Worm (Caenorhabditis elegans) whole organism, L4 larva: ENCODE data around the gene T03F6.4.

Experiments used
- D1046.2 ChIP-seq: fragments of 200-800 bp; sonication (Bioruptor generic); IDR thresholded peaks from 2 replicates; pipeline ENCODE4 v1.3.6; 2022; ENCODE audit warnings: missing genetic modification characterization, missing compliant biosample characterization
- F10B5.3 ChIP-seq: sonication (generic microtip); optimal IDR thresholded peaks from 2 replicates; lab custom pipeline; 2016; ENCODE audit warnings: mild to moderate bottlenecking, missing genetic modification characterization, missing compliant biosample characterization
- F37D6.2 ChIP-seq: sonication (generic microtip); optimal IDR thresholded peaks from 2 replicates; lab custom pipeline; 2016; ENCODE audit warnings: mild to moderate bottlenecking, missing genetic modification characterization, missing compliant biosample characterization
- Y75B8A.6 ChIP-seq: fragments of 200-800 bp; sonication (Bioruptor generic); IDR thresholded peaks from 2 replicates; pipeline ENCODE4 v1.3.6; 2022; ENCODE audit warnings: missing genetic modification reagents, missing genetic modification characterization, missing compliant biosample characterization
- aly-2 ChIP-seq: sonication (generic microtip); optimal IDR thresholded peaks from 2 replicates; lab custom pipeline; 2018; ENCODE audit warnings: missing biosample characterization, missing genetic modification characterization
- ceh-44 ChIP-seq: fragments of 200-800 bp; sonication (Bioruptor generic); IDR thresholded peaks from 2 replicates; pipeline ENCODE4 v1.3.6; 2022; ENCODE audit warnings: missing genetic modification reagents, missing genetic modification characterization, missing compliant biosample characterization
- ctbp-1 ChIP-seq: fragments of 200-800 bp; sonication (Bioruptor generic); IDR thresholded peaks from 2 replicates; pipeline ENCODE4 v1.3.6; 2022; ENCODE audit warnings: missing genetic modification reagents, missing genetic modification characterization, missing compliant biosample characterization
- daf-12 ChIP-seq: fragments of 150-350 bp; optimal IDR thresholded peaks from 2 replicates; lab custom pipeline; 2014; ENCODE audit warnings: missing biosample characterization, missing genetic modification reagents, missing genetic modification characterization
- daf-16 ChIP-seq, 3 experiments: sonication (generic microtip); optimal IDR thresholded peaks; 2 replicates each; lab custom pipeline; 2016 to 2017; ENCODE audit warnings: missing genetic modification characterization in 3 of 3, missing genetic modification reagents in 3 of 3, mild to moderate bottlenecking in 2 of 3, missing compliant biosample characterization in 2 of 3, missing biosample characterization in 1 of 3, moderate library complexity in 1 of 3
- dmd-9 ChIP-seq: fragments of 200-800 bp; sonication (Bioruptor generic); IDR thresholded peaks from 2 replicates; pipeline ENCODE4 v1.3.6; 2022; ENCODE audit warnings: missing genetic modification reagents, missing genetic modification characterization, missing compliant biosample characterization
- dpl-1 ChIP-seq: fragments of 150-350 bp; optimal IDR thresholded peaks from 2 replicates; lab custom pipeline; 2014; ENCODE audit warnings: missing biosample characterization, missing genetic modification reagents, missing genetic modification characterization
- duxl-1 ChIP-seq: sonication (generic microtip); optimal IDR thresholded peaks from 2 replicates; lab custom pipeline; 2016; ENCODE audit warnings: mild to moderate bottlenecking, missing genetic modification characterization, moderate library complexity, missing compliant biosample characterization; ENCODE audit not compliant: poor library complexity
- dve-1 ChIP-seq: sonication (generic microtip); optimal IDR thresholded peaks from 2 replicates; lab custom pipeline; 2017; ENCODE audit warnings: antibody characterized with exemption, mild to moderate bottlenecking, missing genetic modification characterization, missing compliant biosample characterization; ENCODE audit not compliant: insufficient read depth
- egl-27 ChIP-seq: sonication (generic microtip); optimal IDR thresholded peaks from 3 replicates; lab custom pipeline; 2017; ENCODE audit warnings: missing biosample characterization, missing genetic modification reagents, missing genetic modification characterization
- egl-43 ChIP-seq: fragments of 200-800 bp; sonication (Bioruptor generic); IDR thresholded peaks from 2 replicates; pipeline ENCODE4 v1.3.6; 2022; ENCODE audit warnings: missing genetic modification reagents, missing genetic modification characterization, missing compliant biosample characterization
- hlh-11 ChIP-seq: fragments of 200-800 bp; sonication (Bioruptor generic); optimal IDR thresholded peaks from 2 replicates; lab custom pipeline; 2018; ENCODE audit warnings: mild to moderate bottlenecking, missing genetic modification characterization, missing compliant biosample characterization
- hlh-30 ChIP-seq: sonication (generic microtip); optimal IDR thresholded peaks from 2 replicates; lab custom pipeline; 2017; ENCODE audit warnings: antibody characterized with exemption, mild to moderate bottlenecking, missing genetic modification characterization, missing compliant biosample characterization; ENCODE audit not compliant: insufficient read depth
- lin-1 ChIP-seq: fragments of 200-800 bp; sonication (Bioruptor generic); IDR thresholded peaks from 2 replicates; pipeline ENCODE4 v1.3.6; 2022; ENCODE audit warnings: missing genetic modification reagents, missing genetic modification characterization, missing compliant biosample characterization
- lin-38 ChIP-seq: fragments of 200-800 bp; sonication (Bioruptor generic); IDR thresholded peaks from 2 replicates; pipeline ENCODE4 v1.3.6; 2022; ENCODE audit warnings: missing genetic modification reagents, missing genetic modification characterization, missing compliant biosample characterization
- lin-39 ChIP-seq: fragments of 150-350 bp; optimal IDR thresholded peaks from 2 replicates; lab custom pipeline; 2014; ENCODE audit warnings: missing biosample characterization, missing genetic modification reagents, missing genetic modification characterization
- lsy-2 ChIP-seq, 2 experiments: fragments of 150-350 bp in 1 of 2; sonication (generic microtip) in 1 of 2; optimal IDR thresholded peaks; 2 replicates each; lab custom pipeline; 2014 to 2017; ENCODE audit warnings: missing biosample characterization in 2 of 2, missing genetic modification characterization in 2 of 2
- madf-5 ChIP-seq, 2 experiments: fragments of 200-800 bp; sonication (Bioruptor generic); IDR thresholded peaks; 2 replicates each; pipeline ENCODE4 v1.3.6; 2022; ENCODE audit warnings: missing compliant biosample characterization in 2 of 2, missing genetic modification characterization in 2 of 2
- madf-9 ChIP-seq: fragments of 200-800 bp; sonication (Bioruptor generic); conservative IDR thresholded peaks from 2 replicates; pipeline ENCODE4 v1.3.6; 2022; ENCODE audit warnings: missing genetic modification reagents, missing genetic modification characterization, missing compliant biosample characterization
- mep-1 ChIP-seq: fragments of 150-350 bp; sonication (generic microtip); optimal IDR thresholded peaks from 3 replicates; lab custom pipeline; 2014; ENCODE audit warnings: missing biosample characterization, missing genetic modification characterization
- mes-2 ChIP-seq: sonication (generic microtip); optimal IDR thresholded peaks from 2 replicates; lab custom pipeline; 2016; ENCODE audit warnings: missing genotype, mild to moderate bottlenecking, missing genetic modification characterization, missing compliant biosample characterization; ENCODE audit not compliant: poor library complexity, severe bottlenecking
- mxl-2 ChIP-seq: fragments of 200-800 bp; sonication (Bioruptor generic); conservative IDR thresholded peaks from 2 replicates; pipeline ENCODE4 v1.3.6; 2022; ENCODE audit warnings: missing genetic modification reagents, missing genetic modification characterization, missing compliant biosample characterization
- mxl-3 ChIP-seq: fragments of 200-800 bp; sonication (Bioruptor generic); optimal IDR thresholded peaks from 2 replicates; lab custom pipeline; 2018; ENCODE audit warnings: mild to moderate bottlenecking, missing genetic modification characterization, missing compliant biosample characterization
- nhr-10 ChIP-seq: fragments of 150-350 bp; optimal IDR thresholded peaks from 2 replicates; lab custom pipeline; 2014; ENCODE audit warnings: missing biosample characterization, missing genetic modification characterization
- nhr-102 ChIP-seq: sonication (generic microtip); optimal IDR thresholded peaks from 2 replicates; lab custom pipeline; 2016; ENCODE audit warnings: mild to moderate bottlenecking, missing genetic modification characterization, moderate library complexity, missing compliant biosample characterization
- nhr-25 ChIP-seq: sonication (generic microtip); optimal IDR thresholded peaks from 2 replicates; lab custom pipeline; 2017; ENCODE audit warnings: missing genetic modification characterization, mild to moderate bottlenecking, missing compliant biosample characterization, antibody characterized with exemption, moderate library complexity, borderline replicate concordance; ENCODE audit not compliant: insufficient read depth
- nhr-28 ChIP-seq: fragments of 150-350 bp; optimal IDR thresholded peaks from 2 replicates; lab custom pipeline; 2014; ENCODE audit warnings: missing biosample characterization, missing genetic modification characterization
- nhr-76 ChIP-seq: fragments of 150-350 bp; optimal IDR thresholded peaks from 2 replicates; lab custom pipeline; 2014; ENCODE audit warnings: missing biosample characterization, missing genetic modification characterization
- php-3 ChIP-seq: fragments of 200-800 bp; sonication (Bioruptor generic); IDR thresholded peaks from 2 replicates; pipeline ENCODE4 v1.3.6; 2022; ENCODE audit warnings: missing genetic modification reagents, missing genetic modification characterization, missing compliant biosample characterization
- rbr-2 ChIP-seq: sonication (generic microtip); optimal IDR thresholded peaks from 2 replicates; lab custom pipeline; 2016; ENCODE audit warnings: missing genotype, missing genetic modification characterization, missing compliant biosample characterization
- saeg-2 ChIP-seq: fragments of 200-800 bp; sonication (Bioruptor generic); IDR thresholded peaks from 2 replicates; pipeline ENCODE4 v1.3.6; 2022; ENCODE audit warnings: missing genetic modification reagents, missing genetic modification characterization, missing compliant biosample characterization
- skn-1 ChIP-seq: fragments of 150-350 bp; optimal IDR thresholded peaks from 2 replicates; lab custom pipeline; 2014; ENCODE audit warnings: missing biosample characterization, missing genetic modification characterization
- snpc-1.2 ChIP-seq: fragments of 200-800 bp; sonication (Bioruptor generic); IDR thresholded peaks from 2 replicates; pipeline ENCODE4 v1.3.6; 2022; ENCODE audit warnings: missing genetic modification reagents, missing genetic modification characterization, missing compliant biosample characterization
- spr-1 ChIP-seq: sonication (generic microtip); optimal IDR thresholded peaks from 2 replicates; lab custom pipeline; 2016; ENCODE audit warnings: mild to moderate bottlenecking, missing genetic modification characterization, missing compliant biosample characterization
- spr-3 ChIP-seq: fragments of 200-800 bp; sonication (Bioruptor generic); optimal IDR thresholded peaks from 2 replicates; lab custom pipeline; 2018; ENCODE audit warnings: mild to moderate bottlenecking, missing genetic modification characterization, missing compliant biosample characterization
- tra-1 ChIP-seq: fragments of 200-800 bp; sonication (Bioruptor generic); IDR thresholded peaks from 2 replicates; pipeline ENCODE4 v1.3.6; 2022; ENCODE audit warnings: missing genetic modification reagents, missing genetic modification characterization, missing compliant biosample characterization
- unc-62 ChIP-seq, 3 experiments: fragments of 150-350 bp in 1 of 3; sonication (generic microtip); optimal IDR thresholded peaks in 2 of 3; peaks in 1 of 3; 1 replicate in 1 of 3; 2 replicates in 2 of 3; lab custom pipeline; 2014 to 2017; ENCODE audit warnings: missing biosample characterization in 3 of 3, missing genetic modification characterization in 3 of 3, missing genetic modification reagents in 3 of 3, missing genotype in 1 of 3
- zag-1 ChIP-seq: fragments of 150-350 bp; optimal IDR thresholded peaks from 2 replicates; lab custom pipeline; 2014; ENCODE audit warnings: missing biosample characterization, missing genetic modification characterization
- zfp-3 ChIP-seq: fragments of 200-800 bp; sonication (Bioruptor generic); conservative IDR thresholded peaks from 2 replicates; pipeline ENCODE4 v1.3.6; 2022; ENCODE audit warnings: missing genetic modification reagents, missing genetic modification characterization, missing compliant biosample characterization
- zip-2 ChIP-seq: fragments of 150-350 bp; optimal IDR thresholded peaks from 2 replicates; lab custom pipeline; 2014; ENCODE audit warnings: missing biosample characterization, missing genetic modification characterization
- ztf-11 ChIP-seq: fragments of 150-350 bp; optimal IDR thresholded peaks from 2 replicates; lab custom pipeline; 2014; ENCODE audit warnings: missing biosample characterization, missing genetic modification characterization

Gene T03F6.4

ce11 chrIII:13344538-13345136 is 41.3 kb upstream of the T03F6.4 start, which contains the start of gene acaa-2 (continued):
- TF ChIP-seq dpl-1 (GFP tag; lab: Kevin White, UChicago) (peak; percentile 37), dve-1 (peak; percentile 73), daf-16 (GFP tag; optimal IDR thresholded peaks at IDR 0.05; lab: Kevin White, UChicago) (no peak), daf-16 (tag; optimal IDR thresholded peaks at IDR 0.05; lab: Kevin White, UChicago) (peak; percentile 62), mxl-3 (GFP tag; lab: Kevin White, UChicago) (no peak), mxl-2 (GFP tag; lab: Robert Waterston, UW) (no peak)

- TF ChIP-seq spr-1 (no peak), dmd-9 (no peak), mes-2 (tag; lab: Kevin White, UChicago) (no peak), egl-27 (tag; lab: Kevin White, UChicago) (no peak), daf-12 (tag; lab: Kevin White, UChicago) (no peak), saeg-2 (GFP tag; lab: Robert Waterston, UW) (no peak), madf-5 (GFP tag; IDR thresholded peaks at IDR 0.05; lab: Robert Waterston, UW) (no peak), F10B5.3 (no peak), ztf-11 (tag; lab: Kevin White, UChicago) (no peak), ctbp-1 (GFP tag; lab: Robert Waterston, UW) (no peak), Y75B8A.6 (no peak), hlh-11 (tag; lab: Kevin White, UChicago) (peak; percentile 25), zag-1 (tag; lab: Kevin White, UChicago) (no peak), daf-16 (GFP tag; optimal IDR thresholded peaks at IDR 0.05; lab: Kevin White, UChicago) (no peak), daf-16 (tag; optimal IDR thresholded peaks at IDR 0.05; lab: Kevin White, UChicago) (no peak), php-3 (0 out of 2 replicates have a peak, but pooled peaks have one; percentile 11), hlh-30 (tag; lab: Kevin White, UChicago) (no peak), duxl-1 (tag; lab: Kevin White, UChicago) (no peak), dve-1 (peak; percentile 17), mep-1 (tag; lab: Kevin White, UChicago) (peak; percentile 44), nhr-102 (no peak), spr-3 (GFP tag; lab: Kevin White, UChicago) (no peak), nhr-10 (tag; lab: Kevin White, UChicago) (no peak), nhr-76 (tag; lab: Kevin White, UChicago) (no peak), lin-1 (GFP tag; lab: Robert Waterston, UW) (no peak), nhr-25 (tag; lab: Kevin White, UChicago) (no peak), egl-43 (GFP tag; lab: Robert Waterston, UW) (no peak), zfp-3 (GFP tag; lab: Robert Waterston, UW) (no peak), dpl-1 (GFP tag; lab: Kevin White, UChicago) (no peak), snpc-1.2 (GFP tag; lab: Robert Waterston, UW) (no peak), D1046.2 (GFP tag; lab: Robert Waterston, UW) (no peak), lin-38 (GFP tag; lab: Robert Waterston, UW) (no peak), tra-1 (GFP tag; lab: Robert Waterston, UW) (0 out of 2 replicates have a peak, but pooled peaks have one; percentile 24)
- TF ChIP-seq, all 104 proteins: peak for 5
Measured at ce11 chrIII:13346785-13347184, 39.2 kb upstream of the T03F6.4 start, which contains the start of gene mtm-6. TSS of gene mtm-6 (plus strand) at chrIII:13347085.

- TF ChIP-seq rbr-2 (tag; lab: Kevin White, UChicago) = peak; percentile 32
- TF ChIP-seq skn-1 (tag; lab: Kevin White, UChicago) = no peak
- no peak for TF ChIP-seq daf-12 (tag; lab: Kevin White, UChicago)
- TF ChIP-seq Y75B8A.6 = no peak
- no peak for TF ChIP-seq nhr-28 (tag; lab: Kevin White, UChicago)
- TF ChIP-seq madf-5 (GFP tag; IDR thresholded peaks at IDR 0.05; lab: Robert Waterston, UW) = no peak
- peak in 1 of 2 experiments; percentile 10 for TF ChIP-seq lsy-2 (tag; optimal IDR thresholded peaks at IDR 0.05; lab: Kevin White, UChicago)
- TF ChIP-seq zag-1 (tag; lab: Kevin White, UChicago) = no peak
- no peak for TF ChIP-seq aly-2 (tag; lab: Kevin White, UChicago)
- peak in 1 of 2 experiments; percentile 63 for TF ChIP-seq unc-62 (GFP tag; optimal IDR thresholded peaks at IDR 0.05 in 1 of 2; lab: Kevin White, UChicago)
- TF ChIP-seq unc-62 (tag; optimal IDR thresholded peaks at IDR 0.05; lab: Kevin White, UChicago) = no peak
- no peak for TF ChIP-seq ceh-44 (GFP tag; lab: Robert Waterston, UW)
- no peak for TF ChIP-seq lin-39 (tag; lab: Kevin White, UChicago)
- no peak for TF ChIP-seq madf-9 (GFP tag; lab: Robert Waterston, UW)
- no peak for TF ChIP-seq F37D6.2
- TF ChIP-seq zip-2 (tag; lab: Kevin White, UChicago) = no peak
Measured at ce11 chrIII:13347782-13348327, 38.1 kb upstream of the T03F6.4 start.
